Worm (Caenorhabditis elegans) whole organism, early embryonic: ENCODE results near the gene F26F4.12.

Experiments used
- B0310.2 ChIP-seq: sonication (generic microtip); optimal IDR thresholded peaks from 2 replicates; lab custom pipeline; 2016; ENCODE audit warnings: mild to moderate bottlenecking, missing genetic modification characterization, missing compliant biosample characterization
- F13C5.2 ChIP-seq: sonication (generic microtip); optimal IDR thresholded peaks from 2 replicates; lab custom pipeline; 2017; ENCODE audit warnings: mild to moderate bottlenecking, missing genetic modification characterization, inconsistent platforms, missing compliant biosample characterization
- aly-1 ChIP-seq: sonication (generic microtip); optimal IDR thresholded peaks from 2 replicates; lab custom pipeline; 2016; ENCODE audit warnings: missing genetic modification characterization, missing compliant biosample characterization
- ama-1 ChIP-seq: fragments of 150-350 bp; optimal IDR thresholded peaks from 2 replicates; lab custom pipeline; 2014
- ceh-36 ChIP-seq: sonication (generic microtip); optimal IDR thresholded peaks from 2 replicates; lab custom pipeline; 2016; ENCODE audit warnings: missing genetic modification characterization, inconsistent platforms, missing compliant biosample characterization
- ets-7 ChIP-seq: sonication (generic microtip); optimal IDR thresholded peaks from 2 replicates; lab custom pipeline; 2016; ENCODE audit warnings: missing genotype, missing genetic modification characterization, missing compliant biosample characterization
- flt-1 ChIP-seq: fragments of 200-800 bp; sonication (Bioruptor generic); IDR thresholded peaks from 2 replicates; pipeline ENCODE4 v1.3.6; 2022; ENCODE audit warnings: missing genetic modification characterization, missing compliant biosample characterization
- hmbx-1 ChIP-seq: sonication (generic microtip); optimal IDR thresholded peaks from 2 replicates; lab custom pipeline; 2016; ENCODE audit warnings: mild to moderate bottlenecking, missing genetic modification characterization, missing compliant biosample characterization
- pes-1 ChIP-seq: fragments of 200-800 bp; sonication (Bioruptor generic); IDR thresholded peaks from 2 replicates; pipeline ENCODE4 v1.3.6; 2022; ENCODE audit warnings: missing genetic modification reagents, missing genetic modification characterization, missing compliant biosample characterization
- scrt-1 ChIP-seq: fragments of 200-800 bp; sonication (Bioruptor generic); IDR thresholded peaks from 2 replicates; pipeline ENCODE4 v1.3.6; 2022; ENCODE audit warnings: missing genetic modification characterization, missing compliant biosample characterization
- tbx-11 ChIP-seq: fragments of 200-800 bp; sonication (Bioruptor generic); IDR thresholded peaks from 2 replicates; pipeline ENCODE4 v1.3.6; 2022; ENCODE audit warnings: missing genetic modification characterization, missing compliant biosample characterization
- tbx-37 ChIP-seq: fragments of 200-800 bp; sonication (Bioruptor generic); conservative IDR thresholded peaks from 2 replicates; pipeline ENCODE4 v1.3.6; 2022; ENCODE audit warnings: missing genetic modification reagents, missing genetic modification characterization, missing compliant biosample characterization
- tra-4 ChIP-seq: sonication (generic microtip); optimal IDR thresholded peaks from 2 replicates; lab custom pipeline; 2017; ENCODE audit warnings: missing genetic modification characterization, missing compliant biosample characterization

DNA sequence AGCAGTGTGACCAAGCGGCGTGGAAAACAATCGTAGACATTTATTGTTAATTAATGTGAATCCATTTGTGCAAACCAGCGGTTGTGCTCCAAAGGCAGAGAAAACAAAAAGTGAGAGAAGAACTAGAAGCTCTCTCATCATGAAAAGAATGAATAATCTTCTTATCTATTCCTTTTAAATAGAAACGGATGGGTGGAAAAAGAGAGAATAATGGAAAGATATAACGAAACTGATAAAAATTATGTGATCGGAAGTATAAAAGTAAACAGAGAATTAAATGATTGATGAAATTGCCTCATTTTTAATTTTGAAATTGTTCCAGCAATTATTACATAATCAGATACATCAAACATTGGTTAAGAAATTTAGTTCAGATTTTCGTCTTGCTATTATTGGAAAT is 26.4 kb downstream of the F26F4.12 start, which contains the start of gene clec-5:
- TF ChIP-seq scrt-1 (no peak), ets-7 (tag; lab: Kevin White, UChicago) (no peak), ama-1 (lab: Kevin White, UChicago) (no peak), tbx-37 (GFP tag; lab: Robert Waterston, UW) (no peak), aly-1 (no peak), ceh-36 (tag; lab: Kevin White, UChicago) (no peak), pes-1 (GFP tag; lab: Robert Waterston, UW) (no peak), hmbx-1 (tag; lab: Kevin White, UChicago) (no peak), F13C5.2 (no peak), flt-1 (no peak), tra-4 (tag; lab: Kevin White, UChicago) (no peak), tbx-11 (GFP tag; lab: Robert Waterston, UW) (no peak), B0310.2 (tag; lab: Kevin White, UChicago) (no peak)
